Worm (Caenorhabditis elegans) whole organism, L1 larva: ENCODE measurements around the gene ctsa-2.

Experiments used
- C04F5.9 ChIP-seq: sonication (generic microtip); optimal IDR thresholded peaks from 2 replicates; lab custom pipeline; 2016; ENCODE audit warnings: missing genetic modification characterization, missing compliant biosample characterization
- C16A3.4 ChIP-seq: fragments of 150-350 bp; optimal IDR thresholded peaks from 2 replicates; lab custom pipeline; 2014; ENCODE audit warnings: missing biosample characterization, missing genetic modification characterization
- C34B4.2 ChIP-seq: sonication (generic microtip); optimal IDR thresholded peaks from 2 replicates; lab custom pipeline; 2017; ENCODE audit warnings: mild to moderate bottlenecking, missing genetic modification characterization, missing compliant biosample characterization
- alr-1 ChIP-seq: fragments of 200-800 bp; sonication (Bioruptor generic); optimal IDR thresholded peaks from 2 replicates; lab custom pipeline; 2018; ENCODE audit warnings: borderline replicate concordance, mild to moderate bottlenecking, missing genetic modification characterization, missing compliant biosample characterization
- aly-2 ChIP-seq: fragments of 150-350 bp; optimal IDR thresholded peaks from 2 replicates; lab custom pipeline; 2014; ENCODE audit warnings: missing biosample characterization, missing genetic modification characterization
- ama-1 ChIP-seq: fragments of 150-350 bp; optimal IDR thresholded peaks from 2 replicates; lab custom pipeline; 2014
- blmp-1 ChIP-seq: fragments of 150-350 bp; optimal IDR thresholded peaks from 2 replicates; lab custom pipeline; 2014; ENCODE audit warnings: missing biosample characterization, missing genetic modification characterization
- ceh-8 ChIP-seq: fragments of 200-800 bp; sonication (Bioruptor generic); optimal IDR thresholded peaks from 2 replicates; lab custom pipeline; 2018; ENCODE audit warnings: mild to moderate bottlenecking, missing genetic modification characterization, moderate library complexity, missing compliant biosample characterization
- ceh-82 ChIP-seq, 3 experiments: fragments of 150-350 bp in 1 of 3; sonication (generic microtip) in 2 of 3; optimal IDR thresholded peaks; 2 replicates each; lab custom pipeline; 2014 to 2017; ENCODE audit warnings: missing biosample characterization in 3 of 3, missing genetic modification characterization in 3 of 3
- ces-1 ChIP-seq: fragments of 150-350 bp; optimal IDR thresholded peaks from 2 replicates; lab custom pipeline; 2014; ENCODE audit warnings: missing biosample characterization, missing genetic modification reagents, missing genetic modification characterization
- dsc-1 ChIP-seq: sonication (generic microtip); optimal IDR thresholded peaks from 2 replicates; lab custom pipeline; 2016; ENCODE audit warnings: mild to moderate bottlenecking, missing genetic modification characterization, missing compliant biosample characterization
- efl-1 ChIP-seq, 4 experiments: fragments of 150-350 bp; optimal IDR thresholded peaks in 3 of 4; peaks in 1 of 4; 1 replicate in 1 of 4; 2 replicates in 3 of 4; lab custom pipeline; 2014; ENCODE audit warnings: missing biosample characterization in 2 of 4, missing genetic modification characterization in 2 of 4, missing genetic modification reagents in 2 of 4
- egl-27 ChIP-seq, 2 experiments: fragments of 150-350 bp in 1 of 2; sonication (generic microtip); optimal IDR thresholded peaks; 3 replicates each; lab custom pipeline; 2017 to 2018; ENCODE audit warnings: missing biosample characterization in 2 of 2, missing genetic modification characterization in 2 of 2, missing genetic modification reagents in 2 of 2
- elt-2 ChIP-seq: sonication (generic microtip); optimal IDR thresholded peaks from 2 replicates; lab custom pipeline; 2016; ENCODE audit warnings: missing genetic modification characterization, mild to moderate bottlenecking, inconsistent platforms, missing compliant biosample characterization, missing genetic modification reagents
- ets-5 ChIP-seq: fragments of 200-800 bp; sonication (Bioruptor generic); IDR thresholded peaks from 2 replicates; pipeline ENCODE4 v1.3.6; 2022; ENCODE audit warnings: missing genetic modification characterization, missing compliant biosample characterization
- fkh-10 ChIP-seq: sonication (generic microtip); optimal IDR thresholded peaks from 2 replicates; lab custom pipeline; 2017; ENCODE audit warnings: missing biosample characterization, missing genetic modification reagents, missing genetic modification characterization
- hlh-17 ChIP-seq: fragments of 200-800 bp; sonication (Bioruptor generic); optimal IDR thresholded peaks from 2 replicates; lab custom pipeline; 2018; ENCODE audit warnings: missing genetic modification characterization, mild to moderate bottlenecking, missing compliant biosample characterization, moderate library complexity, borderline replicate concordance
- hlh-4 ChIP-seq: sonication (generic microtip); optimal IDR thresholded peaks from 2 replicates; lab custom pipeline; 2016; ENCODE audit warnings: mild to moderate bottlenecking, missing genetic modification characterization, missing compliant biosample characterization
- hpl-2 ChIP-seq: fragments of 150-350 bp; optimal IDR thresholded peaks from 2 replicates; lab custom pipeline; 2014; ENCODE audit warnings: missing biosample characterization, missing genetic modification reagents, missing genetic modification characterization
- isw-1 ChIP-seq: fragments of 200-800 bp; sonication (Bioruptor generic); IDR thresholded peaks from 2 replicates; pipeline ENCODE4 v1.3.6; 2022; ENCODE audit warnings: missing genetic modification characterization, missing compliant biosample characterization
- jun-1 ChIP-seq: fragments of 150-350 bp; optimal IDR thresholded peaks from 2 replicates; lab custom pipeline; 2014; ENCODE audit warnings: missing biosample characterization, missing genetic modification reagents, missing genetic modification characterization
- lin-14 ChIP-seq: fragments of 200-800 bp; sonication (Bioruptor generic); optimal IDR thresholded peaks from 2 replicates; lab custom pipeline; 2018; ENCODE audit warnings: mild to moderate bottlenecking, missing genetic modification characterization, moderate library complexity, missing compliant biosample characterization
- lsy-2 ChIP-seq, 2 experiments: fragments of 150-350 bp; optimal IDR thresholded peaks; 2 replicates each; lab custom pipeline; 2014; ENCODE audit warnings: missing biosample characterization in 2 of 2, missing genetic modification characterization in 2 of 2
- mdl-1 ChIP-seq, 2 experiments: fragments of 150-350 bp; optimal IDR thresholded peaks; 2 replicates each; lab custom pipeline; 2014 to 2017; ENCODE audit warnings: missing biosample characterization in 2 of 2, missing genetic modification characterization in 2 of 2, inconsistent platforms in 1 of 2
- mef-2 ChIP-seq: fragments of 150-350 bp; optimal IDR thresholded peaks from 2 replicates; lab custom pipeline; 2014; ENCODE audit warnings: missing biosample characterization, missing genetic modification characterization
- nhr-11 ChIP-seq: fragments of 150-350 bp; optimal IDR thresholded peaks from 2 replicates; lab custom pipeline; 2014; ENCODE audit warnings: missing biosample characterization, missing genetic modification characterization
- nhr-20 ChIP-seq: sonication (generic microtip); optimal IDR thresholded peaks from 2 replicates; lab custom pipeline; 2016; ENCODE audit warnings: mild to moderate bottlenecking, missing genetic modification characterization, missing compliant biosample characterization
- nhr-28 ChIP-seq: fragments of 150-350 bp; optimal IDR thresholded peaks from 2 replicates; lab custom pipeline; 2014; ENCODE audit warnings: missing biosample characterization, missing genetic modification characterization
- nhr-85 ChIP-seq: sonication (generic microtip); peaks from one replicate; lab custom pipeline; 2016; ENCODE audit warnings: missing genetic modification characterization, inconsistent platforms, missing compliant biosample characterization
- nhr-90 ChIP-seq: sonication (generic microtip); optimal IDR thresholded peaks from 2 replicates; lab custom pipeline; 2016; ENCODE audit warnings: mild to moderate bottlenecking, missing genetic modification characterization, missing compliant biosample characterization; ENCODE audit not compliant: poor library complexity
- pqm-1 ChIP-seq: sonication (generic microtip); optimal IDR thresholded peaks from 3 replicates; lab custom pipeline; 2017; ENCODE audit warnings: missing biosample characterization, missing genetic modification characterization
- rnt-1 ChIP-seq: sonication (generic microtip); optimal IDR thresholded peaks from 2 replicates; lab custom pipeline; 2016; ENCODE audit warnings: mild to moderate bottlenecking, missing genetic modification characterization, moderate library complexity, missing compliant biosample characterization
- sptf-1 ChIP-seq: fragments of 150-350 bp; optimal IDR thresholded peaks from 2 replicates; lab custom pipeline; 2014; ENCODE audit warnings: missing biosample characterization, missing genetic modification characterization
- swsn-7 ChIP-seq: sonication (generic microtip); optimal IDR thresholded peaks from 2 replicates; lab custom pipeline; 2016; ENCODE audit warnings: missing genetic modification characterization, missing compliant biosample characterization
- tbx-2 ChIP-seq: sonication (generic microtip); optimal IDR thresholded peaks from 2 replicates; lab custom pipeline; 2016; ENCODE audit warnings: missing genetic modification characterization, missing compliant biosample characterization
- xbp-1 ChIP-seq: sonication (generic microtip); optimal IDR thresholded peaks from 2 replicates; lab custom pipeline; 2016; ENCODE audit warnings: missing genetic modification characterization, missing compliant biosample characterization
- ztf-11 ChIP-seq, 2 experiments: sonication (generic microtip); optimal IDR thresholded peaks; 2 replicates each; lab custom pipeline; 2016 to 2017; ENCODE audit warnings: missing genetic modification characterization in 2 of 2, missing biosample characterization in 1 of 2, missing compliant biosample characterization in 1 of 2
- ztf-4 ChIP-seq: fragments of 150-350 bp; optimal IDR thresholded peaks from 2 replicates; lab custom pipeline; 2014; ENCODE audit warnings: missing biosample characterization, missing genetic modification characterization

The ctsa-2 gene

DNA sequence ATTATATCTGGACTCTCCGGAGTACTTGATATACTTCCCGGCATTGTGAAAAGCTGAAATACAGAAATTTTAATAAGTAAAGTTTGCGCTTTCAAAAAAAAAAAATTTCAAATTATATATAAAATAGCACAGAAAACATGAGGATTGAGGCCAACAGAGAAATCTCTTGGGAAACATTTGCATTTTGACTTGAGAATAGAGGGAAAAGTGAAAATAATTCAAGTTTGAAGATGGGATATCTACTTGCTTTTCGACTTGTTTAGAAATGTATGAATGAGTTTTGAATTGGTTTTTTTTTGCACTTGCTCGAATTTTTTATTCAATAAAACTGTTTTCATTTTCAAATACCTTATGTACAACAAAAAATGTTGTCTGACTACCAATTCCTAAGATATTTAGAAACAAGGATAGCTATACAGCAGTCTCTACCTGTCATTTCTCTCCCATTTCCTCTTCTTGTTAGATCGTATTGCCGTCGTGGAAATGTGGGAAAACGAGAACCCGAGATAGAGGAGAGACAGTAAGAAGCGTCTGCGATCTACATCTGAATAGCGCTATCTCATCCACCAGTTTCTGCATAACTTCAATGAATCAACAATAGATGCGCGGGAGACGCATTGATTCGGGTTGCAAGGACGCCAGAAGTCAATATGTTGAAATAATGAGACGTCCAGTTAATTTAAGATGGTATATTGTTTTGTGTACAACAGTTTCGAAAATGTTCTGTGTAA is 13.9 kb downstream of the ctsa-2 start, which contains the start of gene T22E5.6 (continued):
- TF ChIP-seq nhr-85 (tag; lab: Kevin White, UChicago) = peak; percentile 83
- no peak for TF ChIP-seq fkh-10
- TF ChIP-seq swsn-7 (tag; lab: Kevin White, UChicago) = no peak
- no peak for TF ChIP-seq egl-27 (tag; optimal IDR thresholded peaks at IDR 0.05; lab: Kevin White, UChicago)
- no peak for TF ChIP-seq dsc-1 (tag; lab: Kevin White, UChicago)
- TF ChIP-seq C34B4.2 (tag; lab: Kevin White, UChicago) = no peak
- TF ChIP-seq nhr-11 = no peak
- TF ChIP-seq ceh-8 (GFP tag; lab: Kevin White, UChicago) = no peak
- peak in 1 of 2 experiments; percentile 10 for TF ChIP-seq lsy-2 (tag; optimal IDR thresholded peaks at IDR 0.05; lab: Kevin White, UChicago)
- no peak for TF ChIP-seq alr-1 (tag; lab: Kevin White, UChicago)
- TF ChIP-seq tbx-2 (tag; lab: Kevin White, UChicago) = no peak
- TF ChIP-seq nhr-28 (tag; lab: Kevin White, UChicago) = no peak
- no peak for TF ChIP-seq hlh-4 (tag; lab: Kevin White, UChicago)
- no peak for TF ChIP-seq rnt-1
- no peak for TF ChIP-seq mef-2 (tag; lab: Kevin White, UChicago)
- TF ChIP-seq C04F5.9 = no peak
- no peak for TF ChIP-seq sptf-1
- peak; percentile 74 for TF ChIP-seq blmp-1 (tag; lab: Kevin White, UChicago)
- TF ChIP-seq efl-1 (optimal IDR thresholded peaks at IDR 0.05; lab: Kevin White, UChicago) = no peak
- no peak for TF ChIP-seq efl-1 (GFP tag; optimal IDR thresholded peaks at IDR 0.05 in 1 of 2; lab: Kevin White, UChicago)
- no peak for TF ChIP-seq ceh-82 (tag; optimal IDR thresholded peaks at IDR 0.05; lab: Kevin White, UChicago)
- no peak for TF ChIP-seq ces-1 (GFP tag; lab: Kevin White, UChicago)
- TF ChIP-seq ama-1 = no peak
- TF ChIP-seq nhr-20 (tag; lab: Kevin White, UChicago) = no peak
- no peak for TF ChIP-seq mdl-1 (tag; optimal IDR thresholded peaks at IDR 0.05; lab: Kevin White, UChicago)
- no peak for TF ChIP-seq aly-2 (tag; lab: Kevin White, UChicago)
- TF ChIP-seq jun-1 (tag; lab: Kevin White, UChicago) = no peak
- no peak for TF ChIP-seq hpl-2 (GFP tag; lab: Kevin White, UChicago)
- no peak for TF ChIP-seq elt-2 (tag; lab: Kevin White, UChicago)
- TF ChIP-seq ztf-11 (tag; optimal IDR thresholded peaks at IDR 0.05; lab: Kevin White, UChicago) = no peak
- no peak for TF ChIP-seq hlh-17 (GFP tag; lab: Kevin White, UChicago)
- TF ChIP-seq isw-1 = no peak
- no peak for TF ChIP-seq xbp-1 (tag; lab: Kevin White, UChicago)
- TF ChIP-seq, all 84 proteins: peak for 7

ce11 chrX:6413583-6413982 is 16.8 kb downstream of the ctsa-2 start:
- TF ChIP-seq lin-14 (GFP tag; lab: Kevin White, UChicago) = peak; percentile 34
- no peak for TF ChIP-seq ztf-4 (tag; lab: Kevin White, UChicago)
- no peak for TF ChIP-seq efl-1 (optimal IDR thresholded peaks at IDR 0.05; lab: Kevin White, UChicago)
- peak in 1 of 2 experiments; percentile 1 for TF ChIP-seq efl-1 (GFP tag; optimal IDR thresholded peaks at IDR 0.05 in 1 of 2; lab: Kevin White, UChicago)

DNA sequence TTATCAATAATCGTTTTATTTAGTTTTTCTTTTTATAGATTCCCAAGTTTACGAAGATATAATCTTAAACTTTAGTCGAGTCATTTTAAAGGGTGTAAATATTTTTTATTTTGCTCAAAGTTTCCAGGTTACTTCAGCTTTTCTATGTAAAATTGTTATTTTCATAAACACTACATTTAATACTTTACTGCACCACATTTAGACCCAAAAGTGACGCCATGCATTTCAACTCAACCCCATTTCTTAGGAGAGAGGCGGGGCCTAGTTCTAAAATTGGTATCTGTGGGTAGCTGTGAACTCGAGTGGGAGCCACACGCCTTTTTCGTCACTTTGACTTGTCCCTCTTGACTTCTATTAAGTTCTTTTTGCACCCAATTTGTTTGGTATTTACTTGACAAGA is 17.8 kb downstream of the ctsa-2 start, which contains the start of gene T22E5.1:
T22E5.1 (plus strand) TSS at position 301 of the 400 bp plus-strand sequence.
- TF ChIP-seq C16A3.4 (tag; lab: Kevin White, UChicago) (no peak), swsn-7 (tag; lab: Kevin White, UChicago) (no peak), nhr-90 (tag; lab: Kevin White, UChicago) (no peak), nhr-28 (tag; lab: Kevin White, UChicago) (no peak), lin-14 (GFP tag; lab: Kevin White, UChicago) (no peak), efl-1 (optimal IDR thresholded peaks at IDR 0.05; lab: Kevin White, UChicago) (no peak), efl-1 (GFP tag; optimal IDR thresholded peaks at IDR 0.05 in 1 of 2; lab: Kevin White, UChicago) (no peak), mef-2 (tag; lab: Kevin White, UChicago) (no peak), C04F5.9 (no peak), ets-5 (no peak), ztf-4 (tag; lab: Kevin White, UChicago) (no peak), xbp-1 (tag; lab: Kevin White, UChicago) (no peak), pqm-1 (tag; lab: Kevin White, UChicago) (no peak)
- TF ChIP-seq, all 84 proteins: peak for 0
